Worm (Caenorhabditis elegans) whole organism, young adult: ENCODE data around the gene pah-1.

ENCODE experiments used
- F22D6.2 ChIP-seq: sonication (generic microtip); optimal IDR thresholded peaks from 2 replicates; lab custom pipeline; 2016; ENCODE audit warnings: mild to moderate bottlenecking, missing genetic modification characterization, missing compliant biosample characterization
- F23B12.7 ChIP-seq: sonication (generic microtip); optimal IDR thresholded peaks from 2 replicates; lab custom pipeline; 2017; ENCODE audit warnings: missing genetic modification characterization, mild to moderate bottlenecking, missing compliant biosample characterization, antibody characterized with exemption, moderate library complexity; ENCODE audit not compliant: insufficient read depth
- F37B4.10 ChIP-seq: fragments of 200-800 bp; sonication (Bioruptor generic); IDR thresholded peaks from 2 replicates; pipeline ENCODE4 v1.3.6; 2022; ENCODE audit warnings: missing genetic modification characterization, missing compliant biosample characterization
- F39B2.1 ChIP-seq: fragments of 200-800 bp; sonication (Bioruptor generic); IDR thresholded peaks from 2 replicates; pipeline ENCODE4 v1.3.6; 2022; ENCODE audit warnings: missing genetic modification reagents, missing genetic modification characterization, missing compliant biosample characterization
- F52B5.7 ChIP-seq: sonication (generic microtip); optimal IDR thresholded peaks from 2 replicates; lab custom pipeline; 2016; ENCODE audit warnings: mild to moderate bottlenecking, missing genetic modification characterization, missing compliant biosample characterization
- F57C9.4 ChIP-seq: sonication (generic microtip); optimal IDR thresholded peaks from 2 replicates; lab custom pipeline; 2017; ENCODE audit warnings: mild to moderate bottlenecking, missing genetic modification characterization, missing compliant biosample characterization
- K11D2.4 ChIP-seq: fragments of 200-800 bp; sonication (Bioruptor generic); IDR thresholded peaks from 2 replicates; pipeline ENCODE4 v1.3.6; 2022; ENCODE audit warnings: missing genetic modification reagents, missing genetic modification characterization, missing compliant biosample characterization
- Y53F4B.3 ChIP-seq: fragments of 200-800 bp; sonication (Bioruptor generic); IDR thresholded peaks from 2 replicates; pipeline ENCODE4 v1.3.6; 2022; ENCODE audit warnings: missing genetic modification reagents, missing genetic modification characterization, missing compliant biosample characterization
- ZK185.1 ChIP-seq: sonication (generic microtip); optimal IDR thresholded peaks from 2 replicates; lab custom pipeline; 2016; ENCODE audit warnings: mild to moderate bottlenecking, missing genetic modification characterization, missing compliant biosample characterization; ENCODE audit not compliant: poor library complexity, severe bottlenecking
- athp-1 ChIP-seq: sonication (generic microtip); optimal IDR thresholded peaks from 2 replicates; lab custom pipeline; 2017; ENCODE audit warnings: mild to moderate bottlenecking, missing genetic modification characterization, missing compliant biosample characterization
- attf-6 ChIP-seq: fragments of 200-800 bp; sonication (Bioruptor generic); IDR thresholded peaks from 2 replicates; pipeline ENCODE4 v1.3.6; 2022; ENCODE audit warnings: missing genetic modification reagents, missing genetic modification characterization, missing compliant biosample characterization
- bed-1 ChIP-seq: fragments of 200-800 bp; sonication (Bioruptor generic); IDR thresholded peaks from 2 replicates; pipeline ENCODE4 v1.3.6; 2022; ENCODE audit warnings: missing genetic modification reagents, missing genetic modification characterization, missing compliant biosample characterization
- cebp-1 ChIP-seq, 2 experiments: fragments of 200-800 bp in 1 of 2; sonication (Bioruptor generic) in 1 of 2; sonication (generic microtip) in 1 of 2; IDR thresholded peaks in 1 of 2; optimal IDR thresholded peaks in 1 of 2; 2 replicates each; pipeline versions ENCODE4 v1.3.6 to Lab custom; 2017 to 2022; ENCODE audit warnings: missing compliant biosample characterization in 2 of 2, missing genetic modification characterization in 2 of 2, mild to moderate bottlenecking in 1 of 2, missing genetic modification reagents in 1 of 2, moderate library complexity in 1 of 2
- cebp-2 ChIP-seq: fragments of 200-800 bp; sonication (Bioruptor generic); IDR thresholded peaks from 2 replicates; pipeline ENCODE4 v1.3.6; 2022; ENCODE audit warnings: missing genetic modification characterization, missing compliant biosample characterization
- ceh-27 ChIP-seq: fragments of 200-800 bp; sonication (Bioruptor generic); optimal IDR thresholded peaks from 2 replicates; lab custom pipeline; 2018; ENCODE audit warnings: mild to moderate bottlenecking, missing genetic modification characterization, moderate library complexity, missing compliant biosample characterization
- ceh-58 ChIP-seq: fragments of 200-800 bp; sonication (Bioruptor generic); IDR thresholded peaks from 2 replicates; pipeline ENCODE4 v1.3.6; 2022; ENCODE audit warnings: missing genetic modification characterization, missing compliant biosample characterization
- dox-1 ChIP-seq: fragments of 200-800 bp; sonication (Bioruptor generic); IDR thresholded peaks from 2 replicates; pipeline ENCODE4 v1.3.6; 2022; ENCODE audit warnings: missing genetic modification reagents, missing genetic modification characterization, missing compliant biosample characterization
- dpff-1 ChIP-seq: sonication (generic microtip); optimal IDR thresholded peaks from 2 replicates; lab custom pipeline; 2017; ENCODE audit warnings: mild to moderate bottlenecking, missing genetic modification characterization, missing compliant biosample characterization
- egrh-3 ChIP-seq: fragments of 200-800 bp; sonication (Bioruptor generic); IDR thresholded peaks from 2 replicates; pipeline ENCODE4 v1.3.6; 2022; ENCODE audit warnings: missing genetic modification reagents, missing genetic modification characterization, missing compliant biosample characterization
- fkh-3 ChIP-seq: sonication (generic microtip); optimal IDR thresholded peaks from 2 replicates; lab custom pipeline; 2016; ENCODE audit warnings: mild to moderate bottlenecking, missing genetic modification characterization, missing compliant biosample characterization
- hlh-26 ChIP-seq: fragments of 200-800 bp; sonication (Bioruptor generic); conservative IDR thresholded peaks from 2 replicates; pipeline ENCODE4 v1.3.6; 2022; ENCODE audit warnings: missing genetic modification reagents, missing genetic modification characterization, missing compliant biosample characterization
- hmg-1.2 ChIP-seq: fragments of 200-800 bp; sonication (Bioruptor generic); IDR thresholded peaks from 2 replicates; pipeline ENCODE4 v1.3.6; 2022; ENCODE audit warnings: missing genetic modification reagents, missing genetic modification characterization, missing compliant biosample characterization
- lag-1 ChIP-seq: fragments of 200-800 bp; sonication (Bioruptor generic); IDR thresholded peaks from 2 replicates; pipeline ENCODE4 v1.3.6; 2022; ENCODE audit warnings: missing genetic modification reagents, missing genetic modification characterization, missing compliant biosample characterization
- lin-35 ChIP-seq, 3 experiments: fragments of 150-350 bp in 2 of 3; sonication (generic microtip) in 1 of 3; optimal IDR thresholded peaks; 2 replicates each; lab custom pipeline; 2014 to 2018; ENCODE audit warnings: missing biosample characterization in 3 of 3, missing genetic modification characterization in 3 of 3, missing genetic modification reagents in 3 of 3
- madf-10 ChIP-seq: sonication (generic microtip); optimal IDR thresholded peaks from 2 replicates; lab custom pipeline; 2016; ENCODE audit warnings: mild to moderate bottlenecking, missing genetic modification characterization, missing compliant biosample characterization
- madf-6 ChIP-seq: fragments of 200-800 bp; sonication (Bioruptor generic); IDR thresholded peaks from 2 replicates; pipeline ENCODE4 v1.3.6; 2022; ENCODE audit warnings: missing genetic modification reagents, missing genetic modification characterization, missing compliant biosample characterization
- mcd-1 ChIP-seq: fragments of 200-800 bp; sonication (Bioruptor generic); IDR thresholded peaks from 2 replicates; pipeline ENCODE4 v1.3.6; 2022; ENCODE audit warnings: missing genetic modification reagents, missing genetic modification characterization, missing compliant biosample characterization
- mel-28 ChIP-seq: sonication (generic microtip); optimal IDR thresholded peaks from 2 replicates; lab custom pipeline; 2016; ENCODE audit warnings: borderline replicate concordance, mild to moderate bottlenecking, missing genetic modification characterization, missing compliant biosample characterization
- mxl-1 ChIP-seq: sonication (generic microtip); optimal IDR thresholded peaks from 2 replicates; lab custom pipeline; 2016; ENCODE audit warnings: missing genetic modification characterization, missing compliant biosample characterization
- nfya-2 ChIP-seq: fragments of 200-800 bp; sonication (Bioruptor generic); IDR thresholded peaks from 2 replicates; pipeline ENCODE4 v1.3.6; 2022; ENCODE audit warnings: missing genetic modification reagents, missing genetic modification characterization, missing compliant biosample characterization
- nhr-120 ChIP-seq: fragments of 200-800 bp; sonication (Bioruptor generic); IDR thresholded peaks from 2 replicates; pipeline ENCODE4 v1.3.6; 2022; ENCODE audit warnings: missing genetic modification characterization, missing compliant biosample characterization
- nhr-179 ChIP-seq: sonication (generic microtip); optimal IDR thresholded peaks from 2 replicates; lab custom pipeline; 2016; ENCODE audit warnings: mild to moderate bottlenecking, missing genetic modification characterization, missing compliant biosample characterization
- nhr-80 ChIP-seq: sonication (generic microtip); optimal IDR thresholded peaks from 2 replicates; lab custom pipeline; 2016; ENCODE audit warnings: missing genetic modification characterization, missing compliant biosample characterization
- pha-4 ChIP-seq: fragments of 150-350 bp; sonication (generic microtip); optimal IDR thresholded peaks from 2 replicates; lab custom pipeline; 2014; ENCODE audit warnings: missing biosample characterization, missing genetic modification reagents, missing genetic modification characterization
- sea-2 ChIP-seq: fragments of 200-800 bp; sonication (Bioruptor generic); IDR thresholded peaks from 2 replicates; pipeline ENCODE4 v1.3.6; 2022; ENCODE audit warnings: missing genetic modification characterization, missing compliant biosample characterization
- snpc-1.1 ChIP-seq: sonication (generic microtip); optimal IDR thresholded peaks from 2 replicates; lab custom pipeline; 2017; ENCODE audit warnings: missing genetic modification characterization, mild to moderate bottlenecking, missing compliant biosample characterization, antibody characterized with exemption, moderate library complexity, missing genotype, missing genetic modification reagents; ENCODE audit not compliant: insufficient read depth
- snpc-1.3 ChIP-seq: sonication (generic microtip); optimal IDR thresholded peaks from 2 replicates; lab custom pipeline; 2017; ENCODE audit warnings: missing genetic modification characterization, mild to moderate bottlenecking, missing compliant biosample characterization, antibody characterized with exemption, moderate library complexity, missing genotype, missing genetic modification reagents; ENCODE audit not compliant: insufficient read depth
- snpc-3.4 ChIP-seq: sonication (generic microtip); optimal IDR thresholded peaks from 2 replicates; lab custom pipeline; 2017; ENCODE audit warnings: missing genetic modification characterization, mild to moderate bottlenecking, missing compliant biosample characterization, antibody characterized with exemption, moderate library complexity, missing genotype, missing genetic modification reagents
- tbp1 ChIP-seq: fragments of 200-800 bp; sonication (Bioruptor generic); optimal IDR thresholded peaks from 2 replicates; lab custom pipeline; 2018; ENCODE audit warnings: mild to moderate bottlenecking, missing genetic modification characterization, missing compliant biosample characterization
- tbx-9 ChIP-seq: sonication (generic microtip); optimal IDR thresholded peaks from 2 replicates; lab custom pipeline; 2016; ENCODE audit warnings: borderline replicate concordance, missing genetic modification characterization, inconsistent platforms, missing compliant biosample characterization
- tlf-1 ChIP-seq: fragments of 200-800 bp; sonication (Bioruptor generic); optimal IDR thresholded peaks from 2 replicates; lab custom pipeline; 2018; ENCODE audit warnings: mild to moderate bottlenecking, missing genetic modification characterization, missing compliant biosample characterization
- unc-62 ChIP-seq: fragments of 150-350 bp; optimal IDR thresholded peaks from 2 replicates; lab custom pipeline; 2014; ENCODE audit warnings: missing biosample characterization, missing genetic modification reagents, missing genetic modification characterization
- zfh-2 ChIP-seq: fragments of 200-800 bp; sonication (Bioruptor generic); conservative IDR thresholded peaks from 2 replicates; pipeline ENCODE4 v1.3.6; 2022; ENCODE audit warnings: missing genetic modification reagents, missing genetic modification characterization, missing compliant biosample characterization
- zim-3 ChIP-seq: sonication (generic microtip); optimal IDR thresholded peaks from 2 replicates; lab custom pipeline; 2017; ENCODE audit warnings: mild to moderate bottlenecking, missing genetic modification characterization, moderate library complexity, missing compliant biosample characterization
- ztf-18 ChIP-seq: sonication (generic microtip); optimal IDR thresholded peaks from 2 replicates; lab custom pipeline; 2016; ENCODE audit warnings: missing genotype, mild to moderate bottlenecking, missing genetic modification characterization, missing compliant biosample characterization
- ztf-25 ChIP-seq: fragments of 200-800 bp; sonication (Bioruptor generic); IDR thresholded peaks from 2 replicates; pipeline ENCODE4 v1.3.6; 2022; ENCODE audit warnings: missing genetic modification reagents, missing genetic modification characterization, missing compliant biosample characterization
- ztf-3 ChIP-seq: fragments of 200-800 bp; sonication (Bioruptor generic); optimal IDR thresholded peaks from 2 replicates; lab custom pipeline; 2018; ENCODE audit warnings: mild to moderate bottlenecking, missing genetic modification characterization, missing compliant biosample characterization
- ztf-6 ChIP-seq: fragments of 200-800 bp; sonication (Bioruptor generic); IDR thresholded peaks from 2 replicates; pipeline ENCODE4 v1.3.6; 2022; ENCODE audit warnings: missing genetic modification reagents, missing genetic modification characterization, missing compliant biosample characterization

pah-1 gene

DNA sequence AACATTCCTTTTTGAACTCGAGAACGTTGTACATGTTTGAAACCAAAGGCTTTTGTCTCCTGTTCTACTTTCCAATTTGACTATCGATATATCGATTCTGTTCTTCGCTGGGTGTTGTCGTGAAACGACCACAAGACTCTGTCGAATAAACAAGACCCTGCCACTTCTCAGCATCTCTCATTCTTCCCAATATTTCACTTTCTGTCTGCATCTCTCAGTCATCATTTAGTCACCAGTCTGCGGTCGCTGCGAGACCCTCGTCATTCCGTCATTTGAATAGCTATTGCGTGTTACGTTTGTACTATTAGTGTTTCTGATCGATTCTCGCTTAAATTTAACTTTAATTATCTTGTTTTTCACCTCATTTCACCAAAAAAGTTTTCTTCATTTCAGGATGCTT is 20.6 kb upstream of the pah-1 start (continued):
- TF ChIP-seq snpc-1.3 (tag; lab: Kevin White, UChicago), result no peak
- peak; percentile 60 for TF ChIP-seq nhr-80 (tag; lab: Kevin White, UChicago)
- TF ChIP-seq zim-3 (tag; lab: Kevin White, UChicago), result no peak
- 0 out of 2 replicates have a peak, but pooled peaks have one; percentile 6 for TF ChIP-seq zfh-2 (GFP tag; lab: Robert Waterston, UW)
- TF ChIP-seq cebp-2 (GFP tag; lab: Robert Waterston, UW), result no peak
- TF ChIP-seq K11D2.4 (GFP tag; lab: Robert Waterston, UW), result peak; percentile 75
- TF ChIP-seq tbx-9 (tag; lab: Kevin White, UChicago), result no peak
- TF ChIP-seq nhr-179, result no peak
- TF ChIP-seq attf-6 (GFP tag; lab: Robert Waterston, UW), result no peak
- TF ChIP-seq lag-1 (GFP tag; lab: Robert Waterston, UW), result no peak
- TF ChIP-seq nhr-120 (GFP tag; lab: Robert Waterston, UW), result no peak
- TF ChIP-seq fkh-3 (tag; lab: Kevin White, UChicago), result no peak
- no peak for TF ChIP-seq mel-28 (tag; lab: Kevin White, UChicago)
- peak in 1 of 3 experiments; percentile 72 for TF ChIP-seq lin-35 (GFP tag; optimal IDR thresholded peaks at IDR 0.05; lab: Kevin White, UChicago)
- TF ChIP-seq cebp-1 (GFP tag; IDR thresholded peaks at IDR 0.05; lab: Robert Waterston, UW), result peak; percentile 60
- TF ChIP-seq cebp-1 (tag; optimal IDR thresholded peaks at IDR 0.05; lab: Kevin White, UChicago), result peak; percentile 87
- no peak for TF ChIP-seq bed-1 (GFP tag; lab: Robert Waterston, UW)
- TF ChIP-seq mcd-1, result peak; percentile 79
- no peak for TF ChIP-seq sea-2 (GFP tag; lab: Robert Waterston, UW)
- no peak for TF ChIP-seq dpff-1 (tag; lab: Kevin White, UChicago)
- TF ChIP-seq F39B2.1 (GFP tag; lab: Robert Waterston, UW), result no peak
- peak; percentile 23 for TF ChIP-seq ztf-18
- no peak for TF ChIP-seq ztf-25
- TF ChIP-seq ceh-27 (GFP tag; lab: Kevin White, UChicago), result peak; percentile 94
- no peak for TF ChIP-seq F57C9.4 (tag; lab: Kevin White, UChicago)
- peak; percentile 53 for TF ChIP-seq tlf-1
- TF ChIP-seq hlh-26 (GFP tag; lab: Robert Waterston, UW), result no peak
- no peak for TF ChIP-seq ztf-3 (GFP tag; lab: Kevin White, UChicago)
- TF ChIP-seq dox-1 (GFP tag; lab: Robert Waterston, UW), result peak; percentile 63
- no peak for TF ChIP-seq mxl-1 (tag; lab: Kevin White, UChicago)
- no peak for TF ChIP-seq ztf-6 (GFP tag; lab: Robert Waterston, UW)
- TF ChIP-seq nfya-2 (GFP tag; lab: Robert Waterston, UW), result no peak
- TF ChIP-seq F52B5.7 (tag; lab: Kevin White, UChicago), result no peak
- TF ChIP-seq Y53F4B.3 (GFP tag; lab: Robert Waterston, UW), result no peak
- TF ChIP-seq ZK185.1 (tag; lab: Kevin White, UChicago), result peak; percentile 78
- TF ChIP-seq tbp1, result peak; percentile 62
- TF ChIP-seq madf-10 (tag; lab: Kevin White, UChicago), result peak; percentile 81
- TF ChIP-seq F37B4.10, result no peak
- TF ChIP-seq F23B12.7 (tag; lab: Kevin White, UChicago), result no peak
- peak; percentile 92 for TF ChIP-seq hmg-1.2 (GFP tag; lab: Robert Waterston, UW)
- TF ChIP-seq ceh-58 (GFP tag; lab: Robert Waterston, UW), result no peak
- TF ChIP-seq egrh-3 (GFP tag; lab: Robert Waterston, UW), result no peak
- peak; percentile 98 for TF ChIP-seq pha-4 (tag; lab: Kevin White, UChicago)
- no peak for TF ChIP-seq snpc-1.1 (tag; lab: Kevin White, UChicago)
- TF ChIP-seq madf-6 (GFP tag; lab: Robert Waterston, UW), result no peak
- peak; percentile 34 for TF ChIP-seq F22D6.2 (tag; lab: Kevin White, UChicago)
- TF ChIP-seq snpc-3.4, result peak; percentile 30
- TF ChIP-seq unc-62 (GFP tag; lab: Kevin White, UChicago), result no peak
- TF ChIP-seq athp-1, result peak; percentile 54
